Fruit fly (Drosophila melanogaster): ENCODE data around the gene Diap1.

Gene Diap1

DNA sequence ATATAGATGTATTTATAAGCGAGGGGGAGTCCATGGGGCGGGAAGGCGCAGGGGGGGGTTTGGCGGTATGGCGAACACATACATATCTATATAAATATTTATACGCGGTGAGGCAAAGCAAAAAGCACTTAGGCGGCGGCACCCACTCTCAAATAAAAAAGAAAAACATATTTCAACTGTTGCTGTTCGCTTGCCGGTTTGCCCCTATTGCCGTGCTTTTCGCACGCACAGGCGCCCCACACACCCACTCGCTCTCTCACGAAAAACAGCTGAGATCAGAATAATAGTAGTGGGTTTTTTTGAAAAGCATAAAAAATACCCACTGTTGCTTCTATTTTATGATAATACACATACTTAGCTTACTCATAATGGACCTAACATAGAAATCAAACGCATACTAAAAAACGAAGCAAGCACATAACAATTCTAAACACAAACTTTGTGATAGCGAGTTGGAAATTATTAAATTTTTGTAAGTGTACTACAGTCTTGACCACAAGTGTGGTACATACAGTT is 49.6 kb downstream of the Diap1 start (continued):
- 0 out of 3 replicates have a peak, but pooled peaks have one; percentile 63 for TF ChIP-seq CG11093 (GFP tag; IDR thresholded peaks at IDR 0.05)
- TF ChIP-seq ERR (GFP tag; optimal IDR thresholded peaks at IDR 0.05): peak; percentile 72
- TF ChIP-seq HLH4C (GFP tag; IDR thresholded peaks at IDR 0.05; ENCODE audit: partially characterized antibody): no peak
- no peak for TF ChIP-seq NFAT (GFP tag; IDR thresholded peaks at IDR 0.05)
- no peak for TF ChIP-seq Hr39 (optimal IDR thresholded peaks at IDR 0.05)
- peak; percentile 35 for TF ChIP-seq CG6654 (GFP tag; optimal IDR thresholded peaks at IDR 0.05)
- peak; percentile 47 to 55 for TF ChIP-seq chif (GFP tag; optimal IDR thresholded peaks at IDR 0.05)
- TF ChIP-seq eve (GFP tag; optimal IDR thresholded peaks at IDR 0.05): peak in 1 of 2 experiments; percentile 85
- TF ChIP-seq CG12236 (GFP tag; optimal IDR thresholded peaks at IDR 0.05): peak; percentile 29
- peak; percentile 50 for TF ChIP-seq da (GFP tag; optimal IDR thresholded peaks at IDR 0.05)
- peak; percentile 97 for TF ChIP-seq sr (GFP tag; IDR thresholded peaks at IDR 0.05)
- TF ChIP-seq dysf (GFP tag; IDR thresholded peaks at IDR 0.05): peak; percentile 85; the same call in 2 of the 3 replicates
- peak; percentile 64 for TF ChIP-seq bab2 (GFP tag; optimal IDR thresholded peaks at IDR 0.05)
- no peak for TF ChIP-seq Doc2 (GFP tag; IDR thresholded peaks at IDR 0.05)
- no peak for TF ChIP-seq nerfin-2 (GFP tag; IDR thresholded peaks at IDR 0.05; ENCODE audit: partially characterized antibody)
- TF ChIP-seq CG17361 (GFP tag; IDR thresholded peaks at IDR 0.05): peak; percentile 75
- TF ChIP-seq zen (tag; optimal IDR thresholded peaks at IDR 0.05): peak; percentile 27
- peak; percentile 57 for TF ChIP-seq E2f2 (GFP tag; IDR thresholded peaks at IDR 0.05)
- peak; percentile 65; the same call in 1 of the 2 replicates for TF ChIP-seq al (GFP tag; IDR thresholded peaks at IDR 0.05)
- TF ChIP-seq NfI (GFP tag; optimal IDR thresholded peaks at IDR 0.05): peak; percentile 84
- peak; percentile 49 for TF ChIP-seq Sox100B (GFP tag; optimal IDR thresholded peaks at IDR 0.05)
- TF ChIP-seq knrl (GFP tag; IDR thresholded peaks at IDR 0.05; ENCODE audit: partially characterized antibody): no peak
- TF ChIP-seq cg (GFP tag; optimal IDR thresholded peaks at IDR 0.05): peak; percentile 34
- peak; percentile 74 for TF ChIP-seq CG10147 (GFP tag; optimal IDR thresholded peaks at IDR 0.05)
- no peak for TF ChIP-seq Opbp (GFP tag; IDR thresholded peaks at IDR 0.05; ENCODE audit: partially characterized antibody)
- peak; percentile 45 for TF ChIP-seq CG12942 (GFP tag; optimal IDR thresholded peaks at IDR 0.05)
- TF ChIP-seq fd102C (GFP tag; optimal IDR thresholded peaks at IDR 0.05): no peak
- TF ChIP-seq CG7987 (GFP tag; optimal IDR thresholded peaks at IDR 0.05): no peak
- TF ChIP-seq CG12659 (GFP tag; optimal IDR thresholded peaks at IDR 0.05): peak; percentile 87
- peak; percentile 78 for TF ChIP-seq CG10209 (GFP tag; optimal IDR thresholded peaks at IDR 0.05)
- TF ChIP-seq Ravus (GFP tag; IDR thresholded peaks at IDR 0.05): no peak
- peak; percentile 27 for TF ChIP-seq CG2875 (GFP tag; optimal IDR thresholded peaks at IDR 0.05)
- TF ChIP-seq CG7372 (GFP tag; IDR thresholded peaks at IDR 0.05): peak; percentile 63
- peak; percentile 26; the same call in 2 of the 3 replicates for TF ChIP-seq B-H1 (GFP tag; IDR thresholded peaks at IDR 0.05)
- TF ChIP-seq repo (GFP tag; optimal IDR thresholded peaks at IDR 0.05): peak; percentile 71
- TF ChIP-seq Lhr (GFP tag; optimal IDR thresholded peaks at IDR 0.05): no peak
- no peak for TF ChIP-seq kah (GFP tag; optimal IDR thresholded peaks at IDR 0.05)
- TF ChIP-seq Xrp1 (GFP tag; IDR thresholded peaks at IDR 0.05): peak; percentile 46; the same call in 1 of the 2 replicates
- TF ChIP-seq CG7556 (GFP tag; optimal IDR thresholded peaks at IDR 0.05): peak; percentile 81
- TF ChIP-seq Optix (GFP tag; IDR thresholded peaks at IDR 0.05): no peak
- TF ChIP-seq fd64A (GFP tag; optimal IDR thresholded peaks at IDR 0.05): no peak
- TF ChIP-seq CG17359 (tag; optimal IDR thresholded peaks at IDR 0.05): peak; percentile 75
- no peak for TF ChIP-seq MESR4 (GFP tag; optimal IDR thresholded peaks at IDR 0.05)
- peak; percentile 86 for TF ChIP-seq Drgx (GFP tag; IDR thresholded peaks at IDR 0.05)
- peak; percentile 86 for TF ChIP-seq CG34376 (GFP tag; optimal IDR thresholded peaks at IDR 0.05)
- TF ChIP-seq en (GFP tag; optimal IDR thresholded peaks at IDR 0.05): peak; percentile 43
- TF ChIP-seq CG8089 (GFP tag; optimal IDR thresholded peaks at IDR 0.05): peak; percentile 7
- TF ChIP-seq Nf-YC (tag; optimal IDR thresholded peaks at IDR 0.05): peak; percentile 72
- TF ChIP-seq CG6683 (GFP tag; optimal IDR thresholded peaks at IDR 0.05): peak; percentile 5
- TF ChIP-seq sob (GFP tag; IDR thresholded peaks at IDR 0.05): peak; percentile 79
